Worm (Caenorhabditis elegans) whole organism, L2 larva: ENCODE measurements around the gene nhr-19.

Experiments used
- C34F6.9 ChIP-seq: fragments of 150-350 bp; optimal IDR thresholded peaks from 2 replicates; lab custom pipeline; 2014; ENCODE audit warnings: missing biosample characterization, missing genetic modification characterization
- R02D3.7 ChIP-seq: fragments of 150-350 bp; optimal IDR thresholded peaks from 2 replicates; lab custom pipeline; 2014; ENCODE audit warnings: missing biosample characterization, missing genetic modification characterization
- Y55F3AM.14 ChIP-seq: fragments of 200-800 bp; sonication (Bioruptor generic); optimal IDR thresholded peaks from 2 replicates; lab custom pipeline; 2018; ENCODE audit warnings: mild to moderate bottlenecking, missing genetic modification characterization, missing compliant biosample characterization
- ZK546.5 ChIP-seq: sonication (generic microtip); optimal IDR thresholded peaks from 2 replicates; lab custom pipeline; 2017; ENCODE audit warnings: missing biosample characterization, missing genetic modification characterization
- alr-1 ChIP-seq: fragments of 150-350 bp; optimal IDR thresholded peaks from 2 replicates; lab custom pipeline; 2014; ENCODE audit warnings: missing biosample characterization, missing genetic modification characterization
- aly-2 ChIP-seq: fragments of 150-350 bp; optimal IDR thresholded peaks from 2 replicates; lab custom pipeline; 2014; ENCODE audit warnings: missing biosample characterization, missing genetic modification characterization
- ama-1 ChIP-seq: fragments of 150-350 bp; optimal IDR thresholded peaks from 2 replicates; lab custom pipeline; 2018; ENCODE audit warnings: inconsistent platforms
- blmp-1 ChIP-seq: sonication (generic microtip); optimal IDR thresholded peaks from 2 replicates; lab custom pipeline; 2017; ENCODE audit warnings: missing genetic modification characterization, mild to moderate bottlenecking, missing compliant biosample characterization, antibody characterized with exemption, moderate library complexity; ENCODE audit not compliant: insufficient read depth
- ceh-16 ChIP-seq: fragments of 150-350 bp; optimal IDR thresholded peaks from 2 replicates; lab custom pipeline; 2014; ENCODE audit warnings: missing biosample characterization, missing genetic modification characterization
- ceh-82 ChIP-seq: fragments of 150-350 bp; optimal IDR thresholded peaks from 2 replicates; lab custom pipeline; 2014; ENCODE audit warnings: missing biosample characterization, missing genetic modification characterization
- crh-2 ChIP-seq: sonication (generic microtip); optimal IDR thresholded peaks from 2 replicates; lab custom pipeline; 2017; ENCODE audit warnings: missing biosample characterization, missing genetic modification characterization
- dmd-4 ChIP-seq: sonication (generic microtip); optimal IDR thresholded peaks from 2 replicates; lab custom pipeline; 2017; ENCODE audit warnings: missing biosample characterization, missing genetic modification characterization
- elt-1 ChIP-seq: fragments of 150-350 bp; optimal IDR thresholded peaks from 2 replicates; lab custom pipeline; 2014; ENCODE audit warnings: missing biosample characterization, missing genetic modification characterization
- fos-1 ChIP-seq: fragments of 150-350 bp; optimal IDR thresholded peaks from 2 replicates; lab custom pipeline; 2014; ENCODE audit warnings: missing biosample characterization, missing genetic modification characterization
- gmeb-1 ChIP-seq: fragments of 150-350 bp; optimal IDR thresholded peaks from 2 replicates; lab custom pipeline; 2014; ENCODE audit warnings: missing biosample characterization, missing genetic modification characterization
- lin-11 ChIP-seq: fragments of 150-350 bp; sonication (generic microtip); optimal IDR thresholded peaks from 2 replicates; lab custom pipeline; 2014; ENCODE audit warnings: missing biosample characterization, missing genetic modification characterization, inconsistent platforms, mixed read lengths
- lin-13 ChIP-seq: fragments of 150-350 bp; optimal IDR thresholded peaks from 2 replicates; lab custom pipeline; 2014; ENCODE audit warnings: missing biosample characterization, missing genetic modification reagents, missing genetic modification characterization
- lsy-2 ChIP-seq, 2 experiments: fragments of 150-350 bp in 1 of 2; sonication (generic microtip) in 1 of 2; optimal IDR thresholded peaks; 2 replicates each; lab custom pipeline; 2014 to 2017; ENCODE audit warnings: missing biosample characterization in 2 of 2, missing genetic modification characterization in 2 of 2
- mdl-1 ChIP-seq, 2 experiments: fragments of 150-350 bp in 1 of 2; sonication (generic microtip) in 1 of 2; optimal IDR thresholded peaks; 2 replicates each; lab custom pipeline; 2017; ENCODE audit warnings: missing biosample characterization in 2 of 2, missing genetic modification characterization in 2 of 2
- nhr-11 ChIP-seq: fragments of 150-350 bp; optimal IDR thresholded peaks from 2 replicates; lab custom pipeline; 2014; ENCODE audit warnings: missing biosample characterization, missing genetic modification characterization
- nhr-12 ChIP-seq: fragments of 150-350 bp; optimal IDR thresholded peaks from 2 replicates; lab custom pipeline; 2014; ENCODE audit warnings: missing biosample characterization, missing genetic modification characterization
- nhr-129 ChIP-seq: fragments of 150-350 bp; optimal IDR thresholded peaks from 2 replicates; lab custom pipeline; 2014; ENCODE audit warnings: missing biosample characterization, missing genetic modification characterization
- nhr-25 ChIP-seq: fragments of 150-350 bp; sonication (generic microtip); optimal IDR thresholded peaks from 3 replicates; lab custom pipeline; 2014; ENCODE audit warnings: missing biosample characterization, missing genetic modification characterization
- nhr-6 ChIP-seq: fragments of 150-350 bp; optimal IDR thresholded peaks from 2 replicates; lab custom pipeline; 2014; ENCODE audit warnings: missing biosample characterization, missing genetic modification characterization
- nhr-77 ChIP-seq: fragments of 150-350 bp; optimal IDR thresholded peaks from 2 replicates; lab custom pipeline; 2014; ENCODE audit warnings: missing biosample characterization, missing genetic modification characterization
- sem-4 ChIP-seq: fragments of 150-350 bp; optimal IDR thresholded peaks from 2 replicates; lab custom pipeline; 2014; ENCODE audit warnings: missing biosample characterization, missing genetic modification reagents, missing genetic modification characterization
- sma-9 ChIP-seq, 2 experiments: fragments of 150-350 bp in 1 of 2; sonication (generic microtip) in 1 of 2; optimal IDR thresholded peaks; 2 replicates each; lab custom pipeline; 2014 to 2016; ENCODE audit warnings: missing genetic modification characterization in 2 of 2, mild to moderate bottlenecking in 1 of 2, missing biosample characterization in 1 of 2, missing compliant biosample characterization in 1 of 2, missing genetic modification reagents in 1 of 2, moderate library complexity in 1 of 2
- snpc-4 ChIP-seq: fragments of 150-350 bp; optimal IDR thresholded peaks from 2 replicates; lab custom pipeline; 2014; ENCODE audit warnings: missing biosample characterization, missing genetic modification characterization
- unc-55 ChIP-seq: fragments of 150-350 bp; sonication (generic microtip); optimal IDR thresholded peaks from 3 replicates; lab custom pipeline; 2014; ENCODE audit warnings: missing biosample characterization, missing genetic modification reagents, missing genetic modification characterization
- zag-1 ChIP-seq: fragments of 150-350 bp; optimal IDR thresholded peaks from 2 replicates; lab custom pipeline; 2014; ENCODE audit warnings: missing biosample characterization, missing genetic modification characterization
- ztf-1 ChIP-seq: fragments of 200-800 bp; sonication (Bioruptor generic); conservative IDR thresholded peaks from 2 replicates; pipeline ENCODE4 v1.3.6; 2022; ENCODE audit warnings: missing genetic modification characterization, missing compliant biosample characterization
- ztf-11 ChIP-seq: sonication (generic microtip); optimal IDR thresholded peaks from 2 replicates; lab custom pipeline; 2017; ENCODE audit warnings: missing biosample characterization, missing genetic modification characterization
- ztf-4 ChIP-seq: fragments of 150-350 bp; optimal IDR thresholded peaks from 2 replicates; lab custom pipeline; 2014; ENCODE audit warnings: missing biosample characterization, missing genetic modification characterization

Gene nhr-19

DNA sequence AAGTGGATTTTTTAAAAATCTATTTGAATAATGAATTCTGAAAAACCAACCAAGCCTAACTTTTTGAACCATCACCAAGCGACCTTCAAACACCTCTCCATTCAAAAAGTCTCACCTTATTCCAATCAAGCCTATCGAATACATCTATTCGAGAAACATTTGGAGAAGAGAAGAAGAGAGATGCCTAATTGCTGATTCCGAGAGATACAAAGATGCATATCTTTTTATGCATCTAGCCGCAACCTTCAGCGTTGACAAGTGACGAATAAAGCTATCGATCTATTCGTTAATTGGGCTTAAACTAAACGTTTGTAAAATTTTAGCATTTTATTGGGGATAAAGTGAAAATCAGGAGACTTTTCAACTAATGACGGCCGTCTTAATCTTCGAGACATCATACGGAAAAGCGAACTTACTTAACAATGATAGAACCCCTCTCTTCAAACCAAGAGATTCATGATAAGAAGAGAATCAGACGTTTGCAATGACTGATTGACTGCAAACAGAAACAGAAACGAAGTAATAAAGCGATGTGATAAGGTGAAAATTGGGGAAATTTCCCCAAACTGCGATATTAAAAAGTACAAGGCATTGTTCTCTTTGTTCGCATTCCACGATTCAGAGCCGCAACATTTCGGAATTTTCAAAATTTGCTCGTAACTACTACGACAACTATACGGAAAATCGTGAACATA, 39.8 kb upstream of the nhr-19 start:
- no peak for TF ChIP-seq ZK546.5
- TF ChIP-seq elt-1: peak; percentile 79
- TF ChIP-seq ztf-4 (tag; lab: Kevin White, UChicago): no peak
- TF ChIP-seq C34F6.9: peak; percentile 8
- peak; percentile 28 for TF ChIP-seq nhr-25
- no peak for TF ChIP-seq nhr-6 (tag; lab: Kevin White, UChicago)
- no peak for TF ChIP-seq nhr-77 (tag; lab: Kevin White, UChicago)
- TF ChIP-seq Y55F3AM.14 (GFP tag; lab: Kevin White, UChicago): peak; percentile 64
- peak; percentile 15 for TF ChIP-seq crh-2 (tag; lab: Kevin White, UChicago)
- no peak for TF ChIP-seq ztf-1 (GFP tag; lab: Robert Waterston, UW)
- TF ChIP-seq ceh-16 (tag; lab: Kevin White, UChicago): peak; percentile 98
- TF ChIP-seq ceh-82 (tag; lab: Kevin White, UChicago): no peak
- no peak for TF ChIP-seq lin-11 (tag; lab: Kevin White, UChicago)
- no peak for TF ChIP-seq nhr-12 (tag; lab: Kevin White, UChicago)
- TF ChIP-seq nhr-129 (tag; lab: Kevin White, UChicago): peak; percentile 17
- TF ChIP-seq sem-4: no peak
- no peak for TF ChIP-seq R02D3.7 (tag; lab: Kevin White, UChicago)
- peak; percentile 8 for TF ChIP-seq sma-9 (GFP tag; optimal IDR thresholded peaks at IDR 0.05; lab: Kevin White, UChicago)
- no peak for TF ChIP-seq sma-9 (tag; optimal IDR thresholded peaks at IDR 0.05; lab: Kevin White, UChicago)
- TF ChIP-seq nhr-11: no peak
- TF ChIP-seq fos-1 (tag; lab: Kevin White, UChicago): peak; percentile 92
- no peak for TF ChIP-seq mdl-1 (tag; optimal IDR thresholded peaks at IDR 0.05; lab: Kevin White, UChicago)

ce11 chrII:9644438-9644837, 39.1 kb upstream of the nhr-19 start, which contains the start of gene fzr-1:
TSS of gene fzr-1 (minus strand) at chrII:9644466.
- TF ChIP-seq fos-1 (tag; lab: Kevin White, UChicago) (peak; percentile 11), snpc-4 (no peak), unc-55 (no peak), nhr-77 (tag; lab: Kevin White, UChicago) (no peak), lin-13 (GFP tag; lab: Kevin White, UChicago) (no peak)

DNA sequence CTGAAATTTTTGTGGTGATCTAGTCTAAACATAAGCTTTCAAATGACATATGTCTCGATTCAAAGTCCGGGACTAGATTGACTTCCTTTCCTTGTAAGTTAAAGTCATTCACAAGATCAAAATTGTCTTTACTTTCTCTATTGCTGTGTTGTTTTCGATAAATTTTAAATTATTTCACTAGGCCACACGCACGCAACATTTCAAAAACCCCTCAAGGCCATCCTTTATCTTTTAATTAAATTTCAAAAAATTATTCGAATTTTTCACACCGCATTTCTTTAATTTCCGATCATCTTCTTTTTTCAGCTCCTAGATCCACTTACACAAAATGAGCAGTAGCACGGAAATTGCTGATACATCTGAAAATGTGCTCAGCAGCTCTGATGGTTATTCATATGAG, 31.0 kb upstream of the nhr-19 start, which contains the start of gene ZK1307.7:
Gene ZK1307.7, plus strand, starts transcription at position 301 of the 400 bp plus-strand sequence.
- TF ChIP-seq gmeb-1 (tag; lab: Kevin White, UChicago): no peak
- no peak for TF ChIP-seq nhr-129 (tag; lab: Kevin White, UChicago)
- no peak for TF ChIP-seq nhr-12 (tag; lab: Kevin White, UChicago)
- TF ChIP-seq aly-2: no peak

ce11 chrII:9625930-9626329, 20.6 kb upstream of the nhr-19 start:
- TF ChIP-seq blmp-1 (tag; lab: Kevin White, UChicago) (no peak), ama-1 (lab: Kevin White, UChicago) (no peak), zag-1 (no peak), lsy-2 (tag; optimal IDR thresholded peaks at IDR 0.05; lab: Kevin White, UChicago) (no peak), nhr-6 (tag; lab: Kevin White, UChicago) (no peak), ztf-11 (tag; lab: Kevin White, UChicago) (no peak), ZK546.5 (no peak), nhr-77 (tag; lab: Kevin White, UChicago) (no peak), ceh-82 (tag; lab: Kevin White, UChicago) (no peak), lin-13 (GFP tag; lab: Kevin White, UChicago) (no peak), elt-1 (no peak), nhr-12 (tag; lab: Kevin White, UChicago) (no peak), alr-1 (no peak), ceh-16 (tag; lab: Kevin White, UChicago) (no peak), dmd-4 (no peak), sma-9 (GFP tag; optimal IDR thresholded peaks at IDR 0.05; lab: Kevin White, UChicago) (no peak), sma-9 (tag; optimal IDR thresholded peaks at IDR 0.05; lab: Kevin White, UChicago) (no peak)
- TF ChIP-seq, all 48 proteins: peak for 0
